Fruit fly (Drosophila melanogaster): ENCODE measurements around the gene CG1105.
A peak's percentile ranks its signal among the peaks of the same experiment; 100 is the strongest.

The CG1105 gene

DNA sequence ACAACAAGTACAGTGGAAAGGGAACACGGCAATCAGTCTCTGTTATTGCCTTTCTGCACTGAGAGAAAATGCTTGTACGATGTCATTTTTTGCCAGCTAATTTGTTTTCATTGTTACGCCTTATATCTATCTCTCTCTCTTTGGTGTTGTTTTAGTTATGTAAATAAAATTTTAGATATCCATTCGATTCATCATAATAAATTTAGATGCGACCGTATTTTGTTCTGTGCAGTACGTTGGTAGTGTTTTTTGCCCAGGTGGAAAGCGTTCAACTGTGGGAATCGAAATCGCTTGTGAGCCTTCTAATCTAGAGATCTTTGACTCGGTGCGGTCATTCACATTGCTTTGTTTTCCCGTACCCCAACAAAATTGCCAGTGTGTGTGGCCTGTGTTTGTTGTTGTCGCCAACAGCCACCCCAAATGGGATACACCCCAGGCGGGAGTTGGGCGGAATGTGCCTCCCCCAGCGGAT is 8.8 kb upstream of the CG1105 start (continued):
- TF ChIP-seq tna (GFP tag; IDR thresholded peaks at IDR 0.05; ENCODE audit: partially characterized antibody), result no peak
- TF ChIP-seq sim (GFP tag; IDR thresholded peaks at IDR 0.05), result no peak
- TF ChIP-seq jigr1 (GFP tag; IDR thresholded peaks at IDR 0.05), result no peak
- TF ChIP-seq CG7839 (tag; optimal IDR thresholded peaks at IDR 0.05), result peak; percentile 93
- no peak for TF ChIP-seq HLH4C (GFP tag; IDR thresholded peaks at IDR 0.05; ENCODE audit: partially characterized antibody)
- peak; percentile 75 to 90 for TF ChIP-seq Hr51 (GFP tag; optimal IDR thresholded peaks at IDR 0.05)
- TF ChIP-seq Ets65A (GFP tag), result peak; percentile 99
- peak; percentile 77 for TF ChIP-seq CG30431 (GFP tag; optimal IDR thresholded peaks at IDR 0.05)
- no peak for TF ChIP-seq Bgb (GFP tag; IDR thresholded peaks at IDR 0.05; ENCODE audit: partially characterized antibody)
- no peak for TF ChIP-seq CG5953 (GFP tag; IDR thresholded peaks at IDR 0.05)
- TF ChIP-seq cg (GFP tag; optimal IDR thresholded peaks at IDR 0.05), result no peak
- peak; percentile 94 for TF ChIP-seq CG11504 (tag; optimal IDR thresholded peaks at IDR 0.05)
- peak; percentile 89 for TF ChIP-seq grau (tag; optimal IDR thresholded peaks at IDR 0.05)
- peak; percentile 84 for TF ChIP-seq CG12659 (GFP tag; optimal IDR thresholded peaks at IDR 0.05)
- peak; percentile 91 for TF ChIP-seq Fer3 (tag; optimal IDR thresholded peaks at IDR 0.05)
- peak; percentile 90 for TF ChIP-seq CG13624 (GFP tag; optimal IDR thresholded peaks at IDR 0.05)
- TF ChIP-seq CG4282 (GFP tag; optimal IDR thresholded peaks at IDR 0.05), result peak; percentile 78
- TF ChIP-seq nau (GFP tag; optimal IDR thresholded peaks at IDR 0.05), result peak; percentile 85
- TF ChIP-seq CG1603 (tag; optimal IDR thresholded peaks at IDR 0.05), result peak; percentile 82
- peak; percentile 86 for TF ChIP-seq CG34376 (GFP tag; optimal IDR thresholded peaks at IDR 0.05)
- no peak for TF ChIP-seq rib (GFP tag; IDR thresholded peaks at IDR 0.05)
- TF ChIP-seq az2 (GFP tag; optimal IDR thresholded peaks at IDR 0.05), result peak; percentile 89
- peak; percentile 62 for TF ChIP-seq CG18011 (GFP tag; optimal IDR thresholded peaks at IDR 0.05)
- TF ChIP-seq hkb (optimal IDR thresholded peaks at IDR 0.05), result no peak
- no peak for TF ChIP-seq hkb (GFP tag; IDR thresholded peaks at IDR 0.05)
- TF ChIP-seq CG2116 (GFP tag; optimal IDR thresholded peaks at IDR 0.05), result peak; percentile 64
- peak; percentile 76 for TF ChIP-seq CG15601 (tag; optimal IDR thresholded peaks at IDR 0.05)
- peak; percentile 94 for TF ChIP-seq CG2678 (tag; optimal IDR thresholded peaks at IDR 0.05)
- no peak for TF ChIP-seq Atf6 (GFP tag; IDR thresholded peaks at IDR 0.05)
- TF ChIP-seq MESR4 (GFP tag; optimal IDR thresholded peaks at IDR 0.05), result peak; percentile 0
- TF ChIP-seq fd102C (GFP tag; optimal IDR thresholded peaks at IDR 0.05), result peak; percentile 38
- TF ChIP-seq slbo (GFP tag; IDR thresholded peaks at IDR 0.05), result no peak
- peak; percentile 73 for TF ChIP-seq kah (GFP tag; optimal IDR thresholded peaks at IDR 0.05)
- TF ChIP-seq tin (GFP tag; optimal IDR thresholded peaks at IDR 0.05), result peak; percentile 91
- TF ChIP-seq HHEX (GFP tag; optimal IDR thresholded peaks at IDR 0.05), result peak; percentile 86
- TF ChIP-seq abd-A (tag; optimal IDR thresholded peaks at IDR 0.05), result peak; percentile 0
- TF ChIP-seq CG9609 (GFP tag; optimal IDR thresholded peaks at IDR 0.05), result peak; percentile 92
- peak; percentile 83 for TF ChIP-seq nerfin-1 (tag; optimal IDR thresholded peaks at IDR 0.05)
- no peak for TF ChIP-seq Kr (GFP tag; optimal IDR thresholded peaks at IDR 0.05)
- peak; percentile 91 for TF ChIP-seq Hsf (GFP tag; optimal IDR thresholded peaks at IDR 0.05)
- TF ChIP-seq CG11093 (GFP tag; IDR thresholded peaks at IDR 0.05), result peak; percentile 84
- no peak for TF ChIP-seq CG6791 (GFP tag; IDR thresholded peaks at IDR 0.05; ENCODE audit: partially characterized antibody)
- no peak for TF ChIP-seq ro (GFP tag; IDR thresholded peaks at IDR 0.05)
- TF ChIP-seq H2.0 (GFP tag; IDR thresholded peaks at IDR 0.05), result no peak
- peak; percentile 30 for TF ChIP-seq CG7745 (tag; optimal IDR thresholded peaks at IDR 0.05)
- peak; percentile 76 for TF ChIP-seq btn (GFP tag; optimal IDR thresholded peaks at IDR 0.05)
- peak; percentile 71 for TF ChIP-seq slou (GFP tag; optimal IDR thresholded peaks at IDR 0.05)
- TF ChIP-seq CTCF (GFP tag; optimal IDR thresholded peaks at IDR 0.05), result peak; percentile 64
- TF ChIP-seq bigmax (GFP tag; optimal IDR thresholded peaks at IDR 0.05), result no peak
- peak; percentile 94 for TF ChIP-seq dmrt99B (tag; optimal IDR thresholded peaks at IDR 0.05)
- peak; percentile 68 for TF ChIP-seq Myb (GFP tag; optimal IDR thresholded peaks at IDR 0.05)
